Fruit fly (Drosophila melanogaster) whole organism, wandering third instar larva: ENCODE results near the gene CG16956.

ENCODE experiments used
- Abd-B ChIP-seq: fragments of >200 bp; optimal IDR thresholded peaks from 2 replicates; lab custom pipeline; 2017; ENCODE audit warnings: missing biosample characterization, missing genetic modification characterization
- CG32264 ChIP-seq: fragments of 200-800 bp; sonication (Bioruptor generic); optimal IDR thresholded peaks from 2 replicates; lab custom pipeline; 2016; ENCODE audit warnings: missing biosample characterization, missing genetic modification characterization
- CG9705 ChIP-seq: fragments of 200-800 bp; sonication (Bioruptor generic); optimal IDR thresholded peaks from 2 replicates; lab custom pipeline; 2018; ENCODE audit warnings: missing biosample characterization, mild to moderate bottlenecking, missing genetic modification characterization
- CrebA ChIP-seq: fragments of 200-800 bp; sonication (Bioruptor generic); optimal IDR thresholded peaks from 2 replicates; lab custom pipeline; 2016; ENCODE audit warnings: missing biosample characterization, mild to moderate bottlenecking, missing genetic modification characterization, borderline replicate concordance
- Dfd ChIP-seq: fragments of >200 bp; optimal IDR thresholded peaks from 2 replicates; lab custom pipeline; 2017; ENCODE audit warnings: missing biosample characterization, missing genetic modification characterization
- Dif ChIP-seq: fragments of 200-275, 200-300 bp; sonication (Bioruptor generic); optimal IDR thresholded peaks from 2 replicates; lab custom pipeline; 2018; ENCODE audit warnings: missing biosample characterization, missing genetic modification characterization; ENCODE audit not compliant: partially characterized antibody
- GATAd ChIP-seq: sonication (Bioruptor generic); optimal IDR thresholded peaks from 2 replicates; lab custom pipeline; 2016; ENCODE audit warnings: missing biosample characterization, missing genetic modification characterization
- HLH106 ChIP-seq: fragments of 200-800 bp; optimal IDR thresholded peaks from 3 replicates; lab custom pipeline; 2019; ENCODE audit warnings: missing biosample characterization, mild to moderate bottlenecking, missing genetic modification characterization, moderate library complexity
- Hnf4 ChIP-seq: fragments of 200-800 bp; sonication (Bioruptor generic); optimal IDR thresholded peaks from 2 replicates; lab custom pipeline; 2016; ENCODE audit warnings: missing biosample characterization, mild to moderate bottlenecking, missing genetic modification characterization
- Hr78 ChIP-seq: fragments of >200 bp; optimal IDR thresholded peaks from 2 replicates; lab custom pipeline; 2017; ENCODE audit warnings: missing biosample characterization, missing genetic modification characterization
- Hr83 ChIP-seq: fragments of 200-300 bp; sonication (Bioruptor generic); optimal IDR thresholded peaks from 2 replicates; lab custom pipeline; 2016; ENCODE audit warnings: missing biosample characterization, mild to moderate bottlenecking, missing genetic modification characterization, moderate library complexity; ENCODE audit not compliant: poor library complexity, severe bottlenecking
- Jra ChIP-seq: sonication (Bioruptor generic); optimal IDR thresholded peaks from 2 replicates; lab custom pipeline; 2016; ENCODE audit warnings: missing biosample characterization, missing genetic modification characterization
- Mio ChIP-seq: sonication (Bioruptor generic); optimal IDR thresholded peaks from 2 replicates; lab custom pipeline; 2016; ENCODE audit warnings: missing biosample characterization, missing genetic modification characterization
- Myc ChIP-seq: fragments of >200 bp; optimal IDR thresholded peaks from 2 replicates; lab custom pipeline; 2017
- N ChIP-seq: fragments of >200 bp; optimal IDR thresholded peaks from 2 replicates; lab custom pipeline; 2018; ENCODE audit warnings: missing biosample characterization, missing external identifiers, missing genetic modification characterization
- OdsH ChIP-seq: fragments of 200-800 bp; sonication (Bioruptor generic); optimal IDR thresholded peaks from 2 replicates; lab custom pipeline; 2016; ENCODE audit warnings: missing biosample characterization, mild to moderate bottlenecking, missing genetic modification characterization
- Rel ChIP-seq, 2 experiments: fragments of 200-800 bp; sonication (Bioruptor generic) in 1 of 2; optimal IDR thresholded peaks; 2 replicates in 1 of 2; 3 replicates in 1 of 2; lab custom pipeline; 2016 to 2019; ENCODE audit warnings: mild to moderate bottlenecking in 2 of 2, missing biosample characterization in 2 of 2, missing genetic modification characterization in 2 of 2, moderate library complexity in 1 of 2
- Sp1 ChIP-seq: fragments of 200-800 bp; sonication (Bioruptor generic); optimal IDR thresholded peaks from 3 replicates; lab custom pipeline; 2019; ENCODE audit warnings: missing biosample characterization, mild to moderate bottlenecking, missing genetic modification characterization, moderate library complexity
- Vsx2 ChIP-seq: fragments of 200-300, 225-300 bp; sonication (Bioruptor generic); optimal IDR thresholded peaks from 2 replicates; lab custom pipeline; 2018; ENCODE audit warnings: missing biosample characterization, missing genetic modification characterization; ENCODE audit not compliant: partially characterized antibody
- br ChIP-seq: fragments of 200-800 bp; sonication (Bioruptor generic); optimal IDR thresholded peaks from 2 replicates; lab custom pipeline; 2016; ENCODE audit warnings: missing biosample characterization, missing genetic modification characterization
- brk ChIP-seq: fragments of 200-800 bp; sonication (Bioruptor generic); optimal IDR thresholded peaks from 2 replicates; lab custom pipeline; 2016; ENCODE audit warnings: missing biosample characterization, mild to moderate bottlenecking, missing genetic modification characterization
- dl ChIP-seq, 2 experiments: fragments of 175-275, 200-275 bp in 1 of 2; fragments of 200-275 bp in 1 of 2; sonication (Bioruptor generic); optimal IDR thresholded peaks; lab custom pipeline; 2018; ENCODE audit warnings: mild to moderate bottlenecking in 2 of 2, missing biosample characterization in 2 of 2, missing genetic modification characterization in 2 of 2, moderate library complexity in 2 of 2; ENCODE audit not compliant: partially characterized antibody in 2 of 2, insufficient read depth in 1 of 2
- dmrt93B ChIP-seq: fragments of 200-800 bp; sonication (Bioruptor generic); optimal IDR thresholded peaks from 2 replicates; lab custom pipeline; 2018; ENCODE audit warnings: missing biosample characterization, mild to moderate bottlenecking, missing genetic modification characterization
- dsf ChIP-seq: sonication (Bioruptor generic); optimal IDR thresholded peaks from 2 replicates; lab custom pipeline; 2016; ENCODE audit warnings: missing biosample characterization, missing genetic modification characterization, borderline replicate concordance
- ey ChIP-seq: fragments of 200-800 bp; sonication (Bioruptor generic); optimal IDR thresholded peaks from 2 replicates; lab custom pipeline; 2016; ENCODE audit warnings: missing biosample characterization, missing genetic modification characterization
- foxo ChIP-seq, 2 experiments: fragments of 200-800 bp; sonication (Bioruptor generic); optimal IDR thresholded peaks; 2 replicates in 1 of 2; 3 replicates in 1 of 2; lab custom pipeline; 2016 to 2017; ENCODE audit warnings: missing biosample characterization in 2 of 2, missing genetic modification characterization in 2 of 2
- fru ChIP-seq: fragments of 200-800 bp; sonication (Bioruptor generic); optimal IDR thresholded peaks from 3 replicates; lab custom pipeline; 2016; ENCODE audit warnings: missing biosample characterization, mild to moderate bottlenecking, missing genetic modification characterization
- h ChIP-seq: fragments of 200-800 bp; sonication (Bioruptor generic); optimal IDR thresholded peaks from 3 replicates; lab custom pipeline; 2016; ENCODE audit warnings: missing biosample characterization, mild to moderate bottlenecking, missing genetic modification characterization
- jim ChIP-seq: fragments of 175-275, 200-325 bp; sonication (Bioruptor generic); optimal IDR thresholded peaks from 2 replicates; lab custom pipeline; 2016; ENCODE audit warnings: missing biosample characterization, mild to moderate bottlenecking, missing genetic modification characterization
- lola ChIP-seq: fragments of >200 bp; optimal IDR thresholded peaks from 2 replicates; lab custom pipeline; 2017; ENCODE audit warnings: missing biosample characterization, missing genetic modification characterization
- pan ChIP-seq: fragments of >200 bp; optimal IDR thresholded peaks from 2 replicates; lab custom pipeline; 2017
- psq ChIP-seq: fragments of 200-800 bp; sonication (Bioruptor generic); optimal IDR thresholded peaks from 3 replicates; lab custom pipeline; 2017; ENCODE audit warnings: missing biosample characterization, mild to moderate bottlenecking, missing genetic modification characterization, moderate library complexity
- rgr ChIP-seq: fragments of 200-800 bp; sonication (Bioruptor generic); optimal IDR thresholded peaks from 3 replicates; lab custom pipeline; 2016; ENCODE audit warnings: missing biosample characterization, mild to moderate bottlenecking, missing genetic modification characterization
- sage ChIP-seq: fragments of 200-800 bp; sonication (Bioruptor generic); optimal IDR thresholded peaks from 2 replicates; lab custom pipeline; 2016; ENCODE audit warnings: missing biosample characterization, mild to moderate bottlenecking, missing genetic modification characterization
- sv ChIP-seq: fragments of 200-800 bp; sonication (Bioruptor generic); optimal IDR thresholded peaks from 3 replicates; lab custom pipeline; 2016; ENCODE audit warnings: missing biosample characterization, missing genetic modification characterization
- tai ChIP-seq: sonication (Bioruptor generic); optimal IDR thresholded peaks from 2 replicates; lab custom pipeline; 2016; ENCODE audit warnings: missing biosample characterization, missing genetic modification characterization
- usp ChIP-seq: fragments of >200 bp; optimal IDR thresholded peaks from 2 replicates; lab custom pipeline; 2017; ENCODE audit warnings: missing biosample characterization, missing genetic modification characterization
- woc ChIP-seq: sonication (Bioruptor generic); optimal IDR thresholded peaks from 2 replicates; lab custom pipeline; 2016; ENCODE audit warnings: missing biosample characterization, mild to moderate bottlenecking, missing genetic modification characterization

Gene CG16956

DNA sequence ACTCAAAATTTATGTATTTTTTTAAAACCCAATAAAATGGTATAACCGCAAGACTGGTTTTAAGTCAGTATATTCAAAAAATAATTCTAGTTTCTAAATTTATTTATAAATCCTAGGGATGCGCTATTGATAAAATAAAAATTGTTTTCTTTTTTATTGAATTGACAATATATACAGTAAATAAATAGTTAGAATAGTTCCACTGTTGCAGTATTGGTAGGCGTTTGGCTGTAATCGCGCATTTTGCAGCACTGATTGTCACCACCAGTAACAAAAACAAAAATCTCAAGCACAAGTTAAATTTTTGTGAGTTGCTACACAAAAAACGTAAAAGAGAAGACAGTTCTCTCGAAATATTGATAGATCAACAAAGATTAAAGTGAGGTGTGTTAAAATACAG, 45.4 kb downstream of the CG16956 start, which contains the start of gene CG31855:
TSS of gene CG31855 (plus strand) at position 265 of the 400 bp plus-strand sequence.
- TF ChIP-seq sage (GFP tag; lab: Kevin White, UChicago): peak; percentile 83
- no peak for TF ChIP-seq lola (GFP tag; lab: Kevin White, UChicago)
- no peak for TF ChIP-seq pan (lab: Kevin White, UChicago)
- TF ChIP-seq HLH106 (tag; lab: Kevin White, UChicago): peak; percentile 78
- TF ChIP-seq Myc (lab: Kevin White, UChicago): no peak
- TF ChIP-seq psq (GFP tag; lab: Kevin White, UChicago): peak; percentile 75
- TF ChIP-seq br (GFP tag; lab: Kevin White, UChicago): peak; percentile 83
- peak; percentile 90 for TF ChIP-seq rgr (GFP tag; lab: Kevin White, UChicago)
- no peak for TF ChIP-seq Abd-B (GFP tag; lab: Kevin White, UChicago)
- TF ChIP-seq Dif (GFP tag; lab: Kevin White, UChicago): no peak
- peak; percentile 67 for TF ChIP-seq GATAd (GFP tag; lab: Kevin White, UChicago)
- TF ChIP-seq Jra: peak; percentile 85
- no peak for TF ChIP-seq N
- peak; percentile 81 for TF ChIP-seq sv (GFP tag; lab: Kevin White, UChicago)
- no peak for TF ChIP-seq Rel (GFP tag; optimal IDR thresholded peaks at IDR 0.05; lab: Kevin White, UChicago)
- TF ChIP-seq Rel (tag; optimal IDR thresholded peaks at IDR 0.05; lab: Kevin White, UChicago): peak; percentile 61
- TF ChIP-seq dsf: peak; percentile 85
- TF ChIP-seq OdsH: peak; percentile 83
- TF ChIP-seq brk (GFP tag; lab: Kevin White, UChicago): peak; percentile 88
- TF ChIP-seq jim (GFP tag; lab: Kevin White, UChicago): peak; percentile 44
- peak; percentile 5 for TF ChIP-seq CG32264 (GFP tag; lab: Kevin White, UChicago)
- TF ChIP-seq CG9705 (GFP tag; lab: Kevin White, UChicago): peak; percentile 68
- peak; percentile 89 for TF ChIP-seq h (GFP tag; lab: Kevin White, UChicago)
- no peak for TF ChIP-seq usp (GFP tag; lab: Kevin White, UChicago)
- TF ChIP-seq tai (GFP tag; lab: Kevin White, UChicago): no peak
- peak; percentile 71 for TF ChIP-seq ey (GFP tag; lab: Kevin White, UChicago)
- TF ChIP-seq CrebA (GFP tag; lab: Kevin White, UChicago): no peak
- no peak for TF ChIP-seq Vsx2 (GFP tag; lab: Kevin White, UChicago)
- TF ChIP-seq dl (GFP tag; optimal IDR thresholded peaks at IDR 0.05; lab: Kevin White, UChicago; ENCODE audit: insufficient read depth in 1 of 2, partially characterized antibody in 2 of 2): no peak
- TF ChIP-seq Hnf4 (GFP tag; lab: Kevin White, UChicago): peak; percentile 95
- TF ChIP-seq woc (GFP tag; lab: Kevin White, UChicago): peak; percentile 84
- TF ChIP-seq foxo (GFP tag; optimal IDR thresholded peaks at IDR 0.05; lab: Kevin White, UChicago): peak in 1 of 2 experiments; percentile 90
- no peak for TF ChIP-seq Hr78 (GFP tag; lab: Kevin White, UChicago)
- peak; percentile 83 for TF ChIP-seq fru (GFP tag; lab: Kevin White, UChicago)
- TF ChIP-seq dmrt93B: peak; percentile 48
- TF ChIP-seq Dfd (GFP tag; lab: Kevin White, UChicago): no peak
- TF ChIP-seq Hr83 (GFP tag; lab: Kevin White, UChicago): peak; percentile 96
- peak; percentile 80 for TF ChIP-seq Sp1 (GFP tag; lab: Kevin White, UChicago)
- TF ChIP-seq Mio (GFP tag; lab: Kevin White, UChicago): no peak

DNA sequence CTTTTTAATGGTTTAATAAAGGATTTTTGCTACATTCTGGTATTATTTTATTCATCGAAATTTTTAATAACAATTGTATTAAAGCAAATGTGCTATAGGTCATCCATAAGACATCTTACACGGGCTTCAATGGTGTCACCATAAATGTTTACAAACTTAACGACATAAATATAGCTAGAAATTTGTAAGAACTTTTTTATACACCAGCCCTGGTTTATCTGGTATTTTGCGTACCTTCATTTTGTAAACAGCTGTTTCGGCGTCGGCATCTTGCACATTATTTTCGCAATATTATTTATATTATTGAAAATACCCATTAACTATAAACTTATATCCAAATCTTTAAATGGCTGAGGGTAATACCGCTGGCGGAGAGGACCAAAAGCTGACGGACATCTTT, 47.0 kb downstream of the CG16956 start, which contains the start of gene Tap42:
TSS of gene Tap42 (plus strand) at position 240 of the 400 bp plus-strand sequence.
- TF ChIP-seq Hnf4 (GFP tag; lab: Kevin White, UChicago) (no peak), Abd-B (GFP tag; lab: Kevin White, UChicago) (no peak), dmrt93B (no peak), sv (GFP tag; lab: Kevin White, UChicago) (peak; percentile 31), Dfd (GFP tag; lab: Kevin White, UChicago) (no peak), brk (GFP tag; lab: Kevin White, UChicago) (peak; percentile 40), h (GFP tag; lab: Kevin White, UChicago) (peak; percentile 17), fru (GFP tag; lab: Kevin White, UChicago) (peak; percentile 3), sage (GFP tag; lab: Kevin White, UChicago) (peak; percentile 76), Myc (lab: Kevin White, UChicago) (peak; percentile 64), Sp1 (GFP tag; lab: Kevin White, UChicago) (peak; percentile 14), HLH106 (tag; lab: Kevin White, UChicago) (no peak), rgr (GFP tag; lab: Kevin White, UChicago) (no peak), foxo (GFP tag; optimal IDR thresholded peaks at IDR 0.05; lab: Kevin White, UChicago) (peak in 1 of 2 experiments; percentile 29), Mio (GFP tag; lab: Kevin White, UChicago) (no peak), Rel (GFP tag; optimal IDR thresholded peaks at IDR 0.05; lab: Kevin White, UChicago) (no peak), Rel (tag; optimal IDR thresholded peaks at IDR 0.05; lab: Kevin White, UChicago) (no peak), woc (GFP tag; lab: Kevin White, UChicago) (peak; percentile 52)
